Fruit fly (Drosophila melanogaster) whole organism, pupa: ENCODE measurements around the gene Ube3a.
A peak's percentile ranks its signal among the peaks of the same experiment; 100 is the strongest.

ENCODE experiments used
- CG10348 ChIP-seq: fragments of 200-800 bp; sonication (Bioruptor generic); IDR thresholded peaks from 2 replicates; pipeline ENCODE4 v1.3.6; 2022; ENCODE audit warnings: missing biosample characterization, missing genetic modification characterization
- CG12605 ChIP-seq: fragments of 200-800 bp; sonication (Bioruptor generic); IDR thresholded peaks from 2 replicates; pipeline ENCODE4 v1.3.6; 2022; ENCODE audit warnings: missing biosample characterization, missing genetic modification characterization
- CG13204 ChIP-seq: fragments of 200-800 bp; sonication (Bioruptor generic); optimal IDR thresholded peaks from 2 replicates; lab custom pipeline; 2018; ENCODE audit warnings: missing biosample characterization, mild to moderate bottlenecking, missing genetic modification characterization, moderate library complexity
- CG14655 ChIP-seq: fragments of 200-800 bp; sonication (Bioruptor generic); optimal IDR thresholded peaks from 3 replicates; lab custom pipeline; 2017; ENCODE audit warnings: mild to moderate bottlenecking, missing biosample characterization, missing genetic modification reagents, missing genetic modification characterization
- CG15710 ChIP-seq: fragments of 200-800 bp; sonication (Bioruptor generic); optimal IDR thresholded peaks from 2 replicates; lab custom pipeline; 2018; ENCODE audit warnings: missing biosample characterization, mild to moderate bottlenecking, missing genetic modification characterization, moderate library complexity
- CG17806 ChIP-seq: fragments of 200-800 bp; sonication (Bioruptor generic); optimal IDR thresholded peaks from 2 replicates; lab custom pipeline; 2018; ENCODE audit warnings: missing biosample characterization, mild to moderate bottlenecking, missing genetic modification characterization, moderate library complexity
- CG32121 ChIP-seq: fragments of 200-800 bp; sonication (Bioruptor generic); IDR thresholded peaks from 2 replicates; pipeline ENCODE4 v1.3.6; 2022; ENCODE audit warnings: missing biosample characterization, missing genetic modification characterization
- CG34367 ChIP-seq: fragments of 200-800 bp; sonication (Bioruptor generic); optimal IDR thresholded peaks from 2 replicates; lab custom pipeline; 2018; ENCODE audit warnings: missing biosample characterization, mild to moderate bottlenecking, missing genetic modification characterization
- CG4496 ChIP-seq: fragments of 200-800 bp; sonication (Bioruptor generic); IDR thresholded peaks from 3 replicates; pipeline ENCODE4 v1.3.6; 2022; ENCODE audit warnings: missing biosample characterization, missing genetic modification characterization
- CG8159 ChIP-seq: fragments of 200-800 bp; sonication (Bioruptor generic); optimal IDR thresholded peaks from 3 replicates; lab custom pipeline; 2018; ENCODE audit warnings: missing biosample characterization, mild to moderate bottlenecking, missing genetic modification characterization, moderate library complexity
- CG8301 ChIP-seq: fragments of 200-800 bp; sonication (Bioruptor generic); optimal IDR thresholded peaks from 2 replicates; lab custom pipeline; 2018; ENCODE audit warnings: missing biosample characterization, mild to moderate bottlenecking, missing genetic modification characterization
- CG9948 ChIP-seq: fragments of 200-800 bp; sonication (Bioruptor generic); optimal IDR thresholded peaks from 2 replicates; lab custom pipeline; 2018; ENCODE audit warnings: missing biosample characterization, mild to moderate bottlenecking, missing genetic modification characterization, moderate library complexity
- D1 ChIP-seq: fragments of 200-800 bp; sonication (Bioruptor generic); optimal IDR thresholded peaks from 2 replicates; lab custom pipeline; 2018; ENCODE audit warnings: missing biosample characterization, mild to moderate bottlenecking, missing genetic modification characterization, moderate library complexity
- EcR ChIP-seq: fragments of 200-800 bp; sonication (Bioruptor generic); optimal IDR thresholded peaks from 3 replicates; lab custom pipeline; 2019; ENCODE audit warnings: missing biosample characterization, missing genetic modification characterization, mild to moderate bottlenecking, moderate library complexity, missing genetic modification reagents
- Ets98B ChIP-seq: fragments of 200-800 bp; sonication (Bioruptor generic); IDR thresholded peaks from 2 replicates; pipeline ENCODE4 v1.3.6; 2022; ENCODE audit warnings: missing biosample characterization, missing genetic modification characterization
- Pif1A ChIP-seq: fragments of 200-800 bp; sonication (Bioruptor generic); optimal IDR thresholded peaks from 3 replicates; lab custom pipeline; 2016; ENCODE audit warnings: missing biosample characterization, missing genetic modification characterization
- Pif1B ChIP-seq: fragments of 200-800 bp; sonication (Bioruptor generic); optimal IDR thresholded peaks from 3 replicates; lab custom pipeline; 2016; ENCODE audit warnings: missing biosample characterization, missing genetic modification characterization
- Snoo ChIP-seq: fragments of 200-800 bp; sonication (Bioruptor generic); optimal IDR thresholded peaks from 3 replicates; lab custom pipeline; 2017; ENCODE audit warnings: missing biosample characterization, mild to moderate bottlenecking, missing genetic modification characterization, inconsistent platforms
- fd96Ca ChIP-seq: fragments of 200-800 bp; sonication (Bioruptor generic); IDR thresholded peaks from 3 replicates; pipeline ENCODE4 v1.3.6; 2022; ENCODE audit warnings: missing biosample characterization, missing genetic modification characterization
- gl ChIP-seq: fragments of 200-800 bp; sonication (Bioruptor generic); optimal IDR thresholded peaks from 2 replicates; lab custom pipeline; 2018; ENCODE audit warnings: missing biosample characterization, mild to moderate bottlenecking, missing genetic modification characterization
- rn ChIP-seq: fragments of 200-800 bp; sonication (Bioruptor generic); IDR thresholded peaks from 2 replicates; pipeline ENCODE4 v1.3.6; 2022; ENCODE audit warnings: missing biosample characterization, missing genetic modification characterization

Ube3a gene

dm6 chr3L:11254470-11255185 is 44.2 kb upstream of the Ube3a start:
- no peak for TF ChIP-seq CG4496
- TF ChIP-seq CG9948 (tag; lab: Kevin White, UChicago), result no peak
- no peak for TF ChIP-seq CG34367 (tag; lab: Kevin White, UChicago)
- no peak for TF ChIP-seq EcR (GFP tag; lab: Kevin White, UChicago)
- TF ChIP-seq CG32121 (GFP tag; lab: Robert Waterston, UW), result no peak
- no peak for TF ChIP-seq Pif1A (GFP tag; lab: Kevin White, UChicago)
- no peak for TF ChIP-seq fd96Ca (GFP tag; lab: Robert Waterston, UW)
- TF ChIP-seq Snoo (tag; lab: Kevin White, UChicago), result no peak
- no peak for TF ChIP-seq CG13204
- no peak for TF ChIP-seq Pif1B (GFP tag; lab: Kevin White, UChicago)
- no peak for TF ChIP-seq CG8159 (tag; lab: Kevin White, UChicago)
- TF ChIP-seq rn (GFP tag; lab: Robert Waterston, UW), result no peak
- TF ChIP-seq gl (tag; lab: Kevin White, UChicago), result no peak
- no peak for TF ChIP-seq CG12605 (GFP tag; lab: Robert Waterston, UW)
- no peak for TF ChIP-seq CG8301 (tag; lab: Kevin White, UChicago)

dm6 chr3L:11253690-11254243 is 43.4 kb upstream of the Ube3a start:
- TF ChIP-seq Ets98B (GFP tag; lab: Robert Waterston, UW), result no peak
- TF ChIP-seq CG14655 (GFP tag; lab: Kevin White, UChicago), result no peak
- no peak for TF ChIP-seq CG17806 (tag; lab: Kevin White, UChicago)
- no peak for TF ChIP-seq CG32121 (GFP tag; lab: Robert Waterston, UW)
- no peak for TF ChIP-seq CG10348
- no peak for TF ChIP-seq fd96Ca (GFP tag; lab: Robert Waterston, UW)
- no peak for TF ChIP-seq CG15710 (tag; lab: Kevin White, UChicago)
- TF ChIP-seq CG9948 (tag; lab: Kevin White, UChicago), result no peak
- TF ChIP-seq rn (GFP tag; lab: Robert Waterston, UW), result no peak
- no peak for TF ChIP-seq CG8159 (tag; lab: Kevin White, UChicago)
- no peak for TF ChIP-seq CG8301 (tag; lab: Kevin White, UChicago)

- no peak for TF ChIP-seq EcR (GFP tag; lab: Kevin White, UChicago)
- no peak for TF ChIP-seq Pif1A (GFP tag; lab: Kevin White, UChicago)
- TF ChIP-seq Pif1B (GFP tag; lab: Kevin White, UChicago), result no peak
- no peak for TF ChIP-seq CG12605 (GFP tag; lab: Robert Waterston, UW)
- TF ChIP-seq CG17806 (tag; lab: Kevin White, UChicago), result no peak
- TF ChIP-seq CG32121 (GFP tag; lab: Robert Waterston, UW), result peak; percentile 20; the same call in 1 of the 2 replicates
- peak; percentile 8 for TF ChIP-seq D1 (tag; lab: Kevin White, UChicago)
- no peak for TF ChIP-seq CG34367 (tag; lab: Kevin White, UChicago)
- TF ChIP-seq Ets98B (GFP tag; lab: Robert Waterston, UW), result no peak
- TF ChIP-seq CG9948 (tag; lab: Kevin White, UChicago), result no peak
- 0 out of 3 replicates have a peak, but pooled peaks have one; percentile 35 for TF ChIP-seq CG4496
- TF ChIP-seq CG14655 (GFP tag; lab: Kevin White, UChicago), result no peak
- TF ChIP-seq, all 21 proteins: peak for 3
These were observed 42.8 kb upstream of the Ube3a start for dm6 chr3L:11253140-11253539.

- no peak for TF ChIP-seq Snoo (tag; lab: Kevin White, UChicago)
- no peak for TF ChIP-seq gl (tag; lab: Kevin White, UChicago)
- no peak for TF ChIP-seq Ets98B (GFP tag; lab: Robert Waterston, UW)
- TF ChIP-seq CG8301 (tag; lab: Kevin White, UChicago), result no peak
- no peak for TF ChIP-seq Pif1A (GFP tag; lab: Kevin White, UChicago)
- no peak for TF ChIP-seq CG9948 (tag; lab: Kevin White, UChicago)
- TF ChIP-seq CG14655 (GFP tag; lab: Kevin White, UChicago), result no peak
- no peak for TF ChIP-seq CG4496
- TF ChIP-seq CG17806 (tag; lab: Kevin White, UChicago), result no peak
- TF ChIP-seq D1 (tag; lab: Kevin White, UChicago), result no peak
- TF ChIP-seq fd96Ca (GFP tag; lab: Robert Waterston, UW), result no peak
- TF ChIP-seq CG13204, result no peak
- no peak for TF ChIP-seq EcR (GFP tag; lab: Kevin White, UChicago)
- TF ChIP-seq CG12605 (GFP tag; lab: Robert Waterston, UW), result no peak
- no peak for TF ChIP-seq CG34367 (tag; lab: Kevin White, UChicago)
- TF ChIP-seq CG8159 (tag; lab: Kevin White, UChicago), result no peak
- no peak for TF ChIP-seq CG15710 (tag; lab: Kevin White, UChicago)
These were observed 42.2 kb upstream of the Ube3a start for dm6 chr3L:11252424-11253118.
